Worm (Caenorhabditis elegans): ENCODE data around the gene F16G10.14.

ce11 chrII:2446727-2447126 is 47.9 kb upstream of the F16G10.14 start:
- no peak for TF ChIP-seq lin-32 (GFP tag; optimal IDR thresholded peaks at IDR 0.05)
- no peak for TF ChIP-seq unc-62 (GFP tag; optimal IDR thresholded peaks at IDR 0.05)
- no peak for TF ChIP-seq blmp-1 (tag; optimal IDR thresholded peaks at IDR 0.05)
- TF ChIP-seq nhr-237 (tag; optimal IDR thresholded peaks at IDR 0.05): no peak
- no peak for TF ChIP-seq snpc-4 (tag; optimal IDR thresholded peaks at IDR 0.05)
- no peak for TF ChIP-seq sptf-1 (tag; optimal IDR thresholded peaks at IDR 0.05)
